Worm (Caenorhabditis elegans): ENCODE results near the gene clh-5.

DNA sequence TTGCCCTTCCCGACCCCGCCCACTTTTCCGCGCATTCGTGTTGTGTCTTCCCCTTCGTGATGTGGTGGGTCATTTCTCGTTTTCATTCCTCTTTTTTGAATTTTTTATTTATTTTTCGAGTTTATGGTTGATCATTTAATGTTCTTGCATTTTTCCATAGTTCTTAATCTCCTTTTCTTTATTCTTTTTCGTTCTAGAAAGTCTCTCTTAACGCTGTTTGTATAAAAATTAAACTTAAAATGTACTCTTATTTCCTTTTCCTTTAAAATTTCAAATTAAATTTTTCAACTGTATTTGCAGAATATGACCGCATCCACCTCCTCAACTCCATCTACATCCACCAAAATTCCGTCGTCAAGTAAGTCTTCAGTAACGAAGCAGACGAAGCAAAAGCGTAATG, 12.1 kb downstream of the clh-5 start, which contains the start of gene hlh-3:
- no peak for TF ChIP-seq nfya-2 (GFP tag; IDR thresholded peaks at IDR 0.05)
- no peak for TF ChIP-seq madf-6 (GFP tag; IDR thresholded peaks at IDR 0.05)
- no peak for TF ChIP-seq ztf-3 (GFP tag; optimal IDR thresholded peaks at IDR 0.05)
- TF ChIP-seq attf-6 (GFP tag; IDR thresholded peaks at IDR 0.05), result no peak
- TF ChIP-seq mes-4 (tag; optimal IDR thresholded peaks at IDR 0.05), result no peak
- TF ChIP-seq F39B2.1 (GFP tag; IDR thresholded peaks at IDR 0.05), result no peak
- no peak for TF ChIP-seq lin-26 (GFP tag; IDR thresholded peaks at IDR 0.05)
- TF ChIP-seq bed-1 (GFP tag; IDR thresholded peaks at IDR 0.05), result no peak
- no peak for TF ChIP-seq F55B11.4 (tag; optimal IDR thresholded peaks at IDR 0.05; ENCODE audit: borderline replicate concordance, insufficient read depth)
- no peak for TF ChIP-seq lir-1 (GFP tag; conservative IDR thresholded peaks at IDR 0.05)
- no peak for TF ChIP-seq pha-4 (tag; optimal IDR thresholded peaks at IDR 0.05)
